Worm (Caenorhabditis elegans): Measurements from ENCODE around the gene W03C9.1.

The W03C9.1 gene

ce11 chrII:11998903-11999302 is 37.0 kb upstream of the W03C9.1 start, which contains the start of gene Y17G7B.23:
TSS of gene Y17G7B.23 (plus strand) at chrII:11999203.
- no peak for TF ChIP-seq elt-3 (tag; optimal IDR thresholded peaks at IDR 0.05)
- TF ChIP-seq egl-27 (tag; optimal IDR thresholded peaks at IDR 0.05) = no peak
- no peak for TF ChIP-seq ama-1 (optimal IDR thresholded peaks at IDR 0.05)
- TF ChIP-seq pqm-1 (tag; optimal IDR thresholded peaks at IDR 0.05) = no peak
- no peak for TF ChIP-seq mdl-1 (tag; optimal IDR thresholded peaks at IDR 0.05)
- no peak for TF ChIP-seq elt-1 (tag; optimal IDR thresholded peaks at IDR 0.05)
- TF ChIP-seq lin-15B (tag; optimal IDR thresholded peaks at IDR 0.05) = no peak
- no peak for TF ChIP-seq snpc-4 (tag; optimal IDR thresholded peaks at IDR 0.05)

- TF ChIP-seq mml-1 (tag; optimal IDR thresholded peaks at IDR 0.05) = no peak
These were observed 33.0 kb upstream of the W03C9.1 start for ce11 chrII:11994940-11995339.

- TF ChIP-seq jun-1 (tag; optimal IDR thresholded peaks at IDR 0.05) = no peak
- TF ChIP-seq ceh-28 (tag; optimal IDR thresholded peaks at IDR 0.05) = no peak
- no peak for TF ChIP-seq lin-15B (tag; optimal IDR thresholded peaks at IDR 0.05)
These were observed 30.8 kb upstream of the W03C9.1 start, which contains the start of gene dhps-1 for ce11 chrII:11992701-11993100. TSS of gene dhps-1 (plus strand) at chrII:11993001.

ce11 chrII:11988724-11989123 is 26.8 kb upstream of the W03C9.1 start, which contains the start of gene Y17G7B.3:
TSS of gene Y17G7B.3 (plus strand) at chrII:11989024.
- TF ChIP-seq nhr-237 (tag; optimal IDR thresholded peaks at IDR 0.05) (no peak), lsy-12 (tag; optimal IDR thresholded peaks at IDR 0.05) (no peak), pqm-1 (tag; optimal IDR thresholded peaks at IDR 0.05) (no peak), elt-1 (tag; optimal IDR thresholded peaks at IDR 0.05) (no peak), ceh-28 (tag; optimal IDR thresholded peaks at IDR 0.05) (no peak), unc-39 (tag; optimal IDR thresholded peaks at IDR 0.05) (no peak), egl-5 (tag; optimal IDR thresholded peaks at IDR 0.05) (no peak), sea-2 (GFP tag; optimal IDR thresholded peaks at IDR 0.05) (no peak), tbx-2 (tag; optimal IDR thresholded peaks at IDR 0.05) (no peak), mdl-1 (tag; optimal IDR thresholded peaks at IDR 0.05) (no peak), nhr-76 (tag; optimal IDR thresholded peaks at IDR 0.05) (no peak), pha-4 (tag; optimal IDR thresholded peaks at IDR 0.05) (no peak), nhr-12 (tag; optimal IDR thresholded peaks at IDR 0.05) (no peak), skn-1 (tag; optimal IDR thresholded peaks at IDR 0.05) (no peak), ama-1 (optimal IDR thresholded peaks at IDR 0.05) (no peak), nhr-43 (tag; optimal IDR thresholded peaks at IDR 0.05; ENCODE audit: poor library complexity, severe bottlenecking) (no peak), nfya-1 (tag; optimal IDR thresholded peaks at IDR 0.05; ENCODE audit: insufficient read depth) (no peak), snpc-4 (tag; optimal IDR thresholded peaks at IDR 0.05) (no peak), lin-39 (tag; optimal IDR thresholded peaks at IDR 0.05) (no peak)

ce11 chrII:11980110-11980509 is 18.2 kb upstream of the W03C9.1 start:
- TF ChIP-seq pha-4 (tag; optimal IDR thresholded peaks at IDR 0.05) (peak; percentile 93), ceh-82 (tag; optimal IDR thresholded peaks at IDR 0.05) (peak; percentile 69), unc-39 (tag; optimal IDR thresholded peaks at IDR 0.05) (no peak), mdl-1 (tag; optimal IDR thresholded peaks at IDR 0.05) (peak; percentile 43), egl-5 (tag; optimal IDR thresholded peaks at IDR 0.05) (peak; percentile 61), aly-2 (tag; optimal IDR thresholded peaks at IDR 0.05) (no peak), eor-1 (tag; optimal IDR thresholded peaks at IDR 0.05) (no peak), nfya-1 (tag; optimal IDR thresholded peaks at IDR 0.05; ENCODE audit: insufficient read depth) (peak; percentile 83), nhr-11 (tag; optimal IDR thresholded peaks at IDR 0.05) (peak; percentile 77), R02D3.7 (tag; optimal IDR thresholded peaks at IDR 0.05) (peak; percentile 85), egl-27 (tag; optimal IDR thresholded peaks at IDR 0.05) (peak; percentile 30), nhr-28 (tag; optimal IDR thresholded peaks at IDR 0.05) (no peak), nhr-77 (tag; optimal IDR thresholded peaks at IDR 0.05) (peak; percentile 67), jun-1 (tag; optimal IDR thresholded peaks at IDR 0.05) (peak; percentile 74), skn-1 (tag; optimal IDR thresholded peaks at IDR 0.05) (peak; percentile 39), ama-1 (optimal IDR thresholded peaks at IDR 0.05) (peak; percentile 60), pqm-1 (tag; optimal IDR thresholded peaks at IDR 0.05) (peak; percentile 76), mml-1 (tag; optimal IDR thresholded peaks at IDR 0.05) (no peak), ztf-4 (tag; optimal IDR thresholded peaks at IDR 0.05) (peak; percentile 79), fkh-2 (tag; optimal IDR thresholded peaks at IDR 0.05) (no peak), sea-2 (GFP tag; optimal IDR thresholded peaks at IDR 0.05) (no peak), nhr-43 (tag; optimal IDR thresholded peaks at IDR 0.05; ENCODE audit: poor library complexity, severe bottlenecking) (peak; percentile 90), fkh-10 (GFP tag; optimal IDR thresholded peaks at IDR 0.05) (peak; percentile 86), zag-1 (tag; optimal IDR thresholded peaks at IDR 0.05) (no peak), tbx-2 (tag; optimal IDR thresholded peaks at IDR 0.05) (peak; percentile 71), fos-1 (tag; optimal IDR thresholded peaks at IDR 0.05) (peak; percentile 69), nhr-25 (tag; optimal IDR thresholded peaks at IDR 0.05) (peak; percentile 69), lin-15B (tag; optimal IDR thresholded peaks at IDR 0.05) (peak; percentile 95), ZK546.5 (tag; optimal IDR thresholded peaks at IDR 0.05) (peak; percentile 95), snpc-4 (tag; optimal IDR thresholded peaks at IDR 0.05) (peak; percentile 57), ceh-28 (tag; optimal IDR thresholded peaks at IDR 0.05) (peak; percentile 86), nhr-23 (tag; optimal IDR thresholded peaks at IDR 0.05) (peak; percentile 98), elt-3 (tag; optimal IDR thresholded peaks at IDR 0.05) (no peak), ztf-11 (tag; optimal IDR thresholded peaks at IDR 0.05) (no peak), elt-2 (tag; optimal IDR thresholded peaks at IDR 0.05) (peak; percentile 73), lin-39 (tag; optimal IDR thresholded peaks at IDR 0.05) (peak; percentile 44)

Data from whole organism, L3 larva.